Worm (Caenorhabditis elegans): ENCODE data around the gene ZC190.4.

ZC190.4 gene

ce11 chrV:8648251-8648650 lies 17.6 kb upstream of the ZC190.4 start:
- TF ChIP-seq sma-9 (GFP tag; optimal IDR thresholded peaks at IDR 0.05) = peak; percentile 70
- TF ChIP-seq sma-9 (tag; optimal IDR thresholded peaks at IDR 0.05) = no peak
- no peak for TF ChIP-seq Y55F3AM.14 (GFP tag; optimal IDR thresholded peaks at IDR 0.05)
- peak; percentile 98 for TF ChIP-seq fos-1 (tag; optimal IDR thresholded peaks at IDR 0.05)
- peak; percentile 61 for TF ChIP-seq F13H6.1 (tag; optimal IDR thresholded peaks at IDR 0.05)
- TF ChIP-seq sma-3 (GFP tag; optimal IDR thresholded peaks at IDR 0.05) = peak; percentile 19
- TF ChIP-seq ztf-11 (tag; optimal IDR thresholded peaks at IDR 0.05) = no peak
- TF ChIP-seq lin-39 (tag; optimal IDR thresholded peaks at IDR 0.05) = no peak
- peak; percentile 61 for TF ChIP-seq crh-2 (tag; optimal IDR thresholded peaks at IDR 0.05)
- no peak for TF ChIP-seq nhr-12 (tag; optimal IDR thresholded peaks at IDR 0.05)
- TF ChIP-seq peb-1 (tag; optimal IDR thresholded peaks at IDR 0.05) = no peak

DNA sequence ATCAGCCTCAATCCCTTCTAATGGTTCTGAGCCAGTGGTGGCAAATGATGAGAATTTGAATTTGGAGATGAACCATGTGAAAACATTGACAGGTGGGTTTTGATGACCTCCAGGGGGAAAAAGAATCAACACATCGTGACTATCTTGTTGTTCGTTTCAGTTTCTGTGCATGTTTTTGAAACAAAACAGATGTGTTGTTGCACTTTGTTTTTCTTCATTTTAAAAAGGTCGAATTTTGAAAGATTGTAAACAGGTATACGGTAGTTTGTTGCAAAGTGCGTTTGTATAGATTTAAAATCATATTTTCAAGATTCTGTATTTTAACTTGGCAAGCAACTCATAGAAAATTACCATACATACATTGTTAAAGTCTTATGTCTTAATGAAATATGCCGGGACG lies 15.5 kb upstream of the ZC190.4 start:
- no peak for TF ChIP-seq C34F6.9 (tag; optimal IDR thresholded peaks at IDR 0.05)
- peak; percentile 36 for TF ChIP-seq nhr-25 (tag; optimal IDR thresholded peaks at IDR 0.05)

DNA sequence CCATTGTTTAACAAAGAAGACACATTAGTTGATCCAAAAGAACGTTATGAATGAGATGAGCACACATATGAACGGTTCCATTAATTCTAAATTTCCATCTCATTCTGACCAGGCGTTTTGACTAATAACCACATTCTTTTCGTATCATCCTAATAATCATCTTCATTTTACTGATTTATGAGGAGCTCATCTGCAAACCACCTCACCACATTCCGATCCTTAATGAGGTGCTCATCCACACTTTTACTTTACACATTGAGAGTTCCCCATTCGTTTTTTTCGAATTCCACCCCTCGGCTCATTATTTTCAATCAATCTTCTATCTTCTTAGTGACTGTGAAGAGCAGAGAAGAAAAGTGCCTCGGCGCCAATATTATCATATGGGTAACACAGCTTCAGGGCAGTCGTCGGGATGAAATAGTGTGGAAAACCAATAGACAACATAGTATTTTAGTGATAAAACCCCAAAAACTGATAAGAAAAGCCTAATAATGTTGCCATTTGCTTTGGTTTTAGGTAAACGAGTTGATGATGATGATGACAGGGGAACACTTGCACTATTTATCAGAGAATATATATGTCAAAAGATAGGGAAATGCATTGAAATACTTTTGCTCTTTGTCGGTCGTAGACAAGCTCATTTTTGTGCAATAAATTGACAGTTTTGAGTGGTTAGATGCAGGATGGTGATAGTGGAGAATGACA lies 14.7 kb upstream of the ZC190.4 start:
- TF ChIP-seq lin-39 (tag; optimal IDR thresholded peaks at IDR 0.05) = no peak
- no peak for TF ChIP-seq ztf-1 (GFP tag; conservative IDR thresholded peaks at IDR 0.05)
- no peak for TF ChIP-seq ceh-82 (tag; optimal IDR thresholded peaks at IDR 0.05)
- TF ChIP-seq sem-4 (tag; optimal IDR thresholded peaks at IDR 0.05) = no peak
- peak; percentile 59 for TF ChIP-seq crh-2 (tag; optimal IDR thresholded peaks at IDR 0.05)
- TF ChIP-seq sma-3 (GFP tag; optimal IDR thresholded peaks at IDR 0.05) = peak; percentile 33
- peak; percentile 87 for TF ChIP-seq sma-9 (GFP tag; optimal IDR thresholded peaks at IDR 0.05)
- TF ChIP-seq sma-9 (tag; optimal IDR thresholded peaks at IDR 0.05) = no peak
- TF ChIP-seq gmeb-1 (tag; optimal IDR thresholded peaks at IDR 0.05) = peak; percentile 12
- peak in 1 of 2 experiments; percentile 1 for TF ChIP-seq lsy-2 (tag; optimal IDR thresholded peaks at IDR 0.05)
- peak; percentile 70 for TF ChIP-seq F13H6.1 (tag; optimal IDR thresholded peaks at IDR 0.05)
- TF ChIP-seq skn-1 (tag; optimal IDR thresholded peaks at IDR 0.05) = peak; percentile 93
- peak; percentile 98 for TF ChIP-seq fos-1 (tag; optimal IDR thresholded peaks at IDR 0.05)
- TF ChIP-seq nhr-77 (tag; optimal IDR thresholded peaks at IDR 0.05) = no peak

- TF ChIP-seq skn-1 (tag; optimal IDR thresholded peaks at IDR 0.05) = no peak
- no peak for TF ChIP-seq gmeb-1 (tag; optimal IDR thresholded peaks at IDR 0.05)
- TF ChIP-seq zag-1 (tag; optimal IDR thresholded peaks at IDR 0.05) = no peak
- peak; percentile 70 for TF ChIP-seq blmp-1 (tag; optimal IDR thresholded peaks at IDR 0.05; ENCODE audit: insufficient read depth)
- TF ChIP-seq nhr-10 (tag; optimal IDR thresholded peaks at IDR 0.05) = no peak
- TF ChIP-seq mab-5 (tag; optimal IDR thresholded peaks at IDR 0.05) = peak; percentile 33
- no peak for TF ChIP-seq ZK546.5 (tag; optimal IDR thresholded peaks at IDR 0.05)
- peak; percentile 27 for TF ChIP-seq nhr-25 (tag; optimal IDR thresholded peaks at IDR 0.05)
- TF ChIP-seq F13H6.1 (tag; optimal IDR thresholded peaks at IDR 0.05) = no peak
- peak; percentile 42 for TF ChIP-seq nhr-21 (tag; optimal IDR thresholded peaks at IDR 0.05)
- no peak for TF ChIP-seq aly-2 (tag; optimal IDR thresholded peaks at IDR 0.05)
- no peak for TF ChIP-seq lin-39 (tag; optimal IDR thresholded peaks at IDR 0.05)
- TF ChIP-seq dmd-4 (tag; optimal IDR thresholded peaks at IDR 0.05) = no peak
- peak; percentile 70 for TF ChIP-seq sma-9 (GFP tag; optimal IDR thresholded peaks at IDR 0.05)
- TF ChIP-seq sma-9 (tag; optimal IDR thresholded peaks at IDR 0.05) = no peak
- peak; percentile 45 for TF ChIP-seq egl-27 (tag; optimal IDR thresholded peaks at IDR 0.05)
- TF ChIP-seq ceh-16 (tag; optimal IDR thresholded peaks at IDR 0.05) = peak; percentile 78
- TF ChIP-seq nhr-11 (tag; optimal IDR thresholded peaks at IDR 0.05) = no peak
Observed at ce11 chrV:8652177-8652576, 13.7 kb upstream of the ZC190.4 start.

DNA sequence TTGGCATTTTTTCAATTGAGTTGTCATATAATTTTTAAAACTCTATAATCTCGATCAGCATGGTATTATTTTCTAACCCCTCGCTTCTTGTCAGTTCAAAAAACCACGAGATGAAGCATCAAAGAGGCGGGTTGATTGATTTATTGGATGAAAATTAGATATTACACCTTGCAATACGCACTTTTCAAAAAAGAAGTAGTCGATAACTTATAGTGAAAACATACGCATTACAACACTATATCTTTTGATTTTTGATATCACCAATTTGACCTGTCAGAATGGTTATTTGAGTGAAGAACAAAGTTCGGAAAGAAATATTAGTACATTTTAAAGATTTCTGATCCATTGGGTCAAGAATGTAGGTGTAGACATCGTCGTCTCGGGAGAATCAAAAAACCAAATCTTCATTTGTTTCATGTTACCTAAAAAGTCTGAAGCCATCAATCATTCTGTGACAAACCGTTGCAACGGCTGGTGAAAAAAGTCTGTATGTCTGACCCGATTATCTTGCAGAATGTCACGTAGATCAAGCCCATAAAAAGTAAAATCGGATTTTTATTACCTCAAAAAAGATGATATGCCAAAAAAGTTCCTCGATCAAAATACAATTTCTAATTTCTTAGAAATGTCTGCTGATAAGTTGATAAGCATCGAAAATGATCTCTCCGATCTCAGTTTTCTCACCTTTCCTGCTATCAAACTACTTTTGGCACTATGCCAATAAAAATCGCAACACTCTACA lies 12.6 kb upstream of the ZC190.4 start:
- TF ChIP-seq R02D3.7 (tag; optimal IDR thresholded peaks at IDR 0.05) = no peak
- TF ChIP-seq elt-1 (tag; optimal IDR thresholded peaks at IDR 0.05) = no peak
- peak; percentile 57 for TF ChIP-seq mab-5 (tag; optimal IDR thresholded peaks at IDR 0.05)
- no peak for TF ChIP-seq nhr-77 (tag; optimal IDR thresholded peaks at IDR 0.05)
- no peak for TF ChIP-seq nhr-23 (tag; optimal IDR thresholded peaks at IDR 0.05)
- no peak for TF ChIP-seq ceh-82 (tag; optimal IDR thresholded peaks at IDR 0.05)
- peak; percentile 30 for TF ChIP-seq sma-3 (GFP tag; optimal IDR thresholded peaks at IDR 0.05)
- no peak for TF ChIP-seq mbf-1 (tag; optimal IDR thresholded peaks at IDR 0.05)
- TF ChIP-seq nhr-25 (tag; optimal IDR thresholded peaks at IDR 0.05) = peak; percentile 39
- TF ChIP-seq crh-2 (tag; optimal IDR thresholded peaks at IDR 0.05) = no peak
- no peak for TF ChIP-seq ama-1 (optimal IDR thresholded peaks at IDR 0.05)
- no peak for TF ChIP-seq ztf-4 (tag; optimal IDR thresholded peaks at IDR 0.05)
- TF ChIP-seq skn-1 (tag; optimal IDR thresholded peaks at IDR 0.05) = no peak
- peak; percentile 25 for TF ChIP-seq unc-62 (GFP tag; optimal IDR thresholded peaks at IDR 0.05)
- peak; percentile 10 for TF ChIP-seq egl-27 (tag; optimal IDR thresholded peaks at IDR 0.05)
- no peak for TF ChIP-seq F13H6.1 (tag; optimal IDR thresholded peaks at IDR 0.05)
- no peak for TF ChIP-seq ztf-11 (tag; optimal IDR thresholded peaks at IDR 0.05)
- peak; percentile 5 for TF ChIP-seq nhr-6 (tag; optimal IDR thresholded peaks at IDR 0.05)
- TF ChIP-seq nhr-21 (tag; optimal IDR thresholded peaks at IDR 0.05) = peak; percentile 61
- peak; percentile 54 for TF ChIP-seq fos-1 (tag; optimal IDR thresholded peaks at IDR 0.05)
- TF ChIP-seq blmp-1 (tag; optimal IDR thresholded peaks at IDR 0.05; ENCODE audit: insufficient read depth) = peak; percentile 70
- no peak for TF ChIP-seq lin-13 (GFP tag; optimal IDR thresholded peaks at IDR 0.05)
- no peak for TF ChIP-seq C34F6.9 (tag; optimal IDR thresholded peaks at IDR 0.05)
- peak; percentile 61 for TF ChIP-seq sma-9 (GFP tag; optimal IDR thresholded peaks at IDR 0.05)
- TF ChIP-seq sma-9 (tag; optimal IDR thresholded peaks at IDR 0.05) = no peak
- TF ChIP-seq snpc-4 (tag; optimal IDR thresholded peaks at IDR 0.05) = no peak
